Worm (Caenorhabditis elegans) whole organism, young adult: ENCODE data around the gene F11G11.15.

Source experiments
- B0336.3 ChIP-seq: fragments of 200-800 bp; sonication (Bioruptor generic); IDR thresholded peaks from 2 replicates; pipeline ENCODE4 v1.3.6; 2022; ENCODE audit warnings: missing genetic modification characterization, missing compliant biosample characterization
- F37B4.10 ChIP-seq: fragments of 200-800 bp; sonication (Bioruptor generic); IDR thresholded peaks from 2 replicates; pipeline ENCODE4 v1.3.6; 2022; ENCODE audit warnings: missing genetic modification characterization, missing compliant biosample characterization
- F52B5.7 ChIP-seq: sonication (generic microtip); optimal IDR thresholded peaks from 2 replicates; lab custom pipeline; 2016; ENCODE audit warnings: mild to moderate bottlenecking, missing genetic modification characterization, missing compliant biosample characterization
- F55B11.4 ChIP-seq: sonication (generic microtip); optimal IDR thresholded peaks from 2 replicates; lab custom pipeline; 2016; ENCODE audit warnings: missing compliant biosample characterization, missing genetic modification characterization, borderline replicate concordance; ENCODE audit not compliant: insufficient read depth
- F57C9.4 ChIP-seq: sonication (generic microtip); optimal IDR thresholded peaks from 2 replicates; lab custom pipeline; 2017; ENCODE audit warnings: mild to moderate bottlenecking, missing genetic modification characterization, missing compliant biosample characterization
- T07F8.4 ChIP-seq: sonication (generic microtip); optimal IDR thresholded peaks from 2 replicates; lab custom pipeline; 2016; ENCODE audit warnings: mild to moderate bottlenecking, missing genetic modification characterization, moderate library complexity, missing compliant biosample characterization
- T26A5.8 ChIP-seq: sonication (generic microtip); optimal IDR thresholded peaks from 2 replicates; lab custom pipeline; 2016; ENCODE audit warnings: missing genetic modification characterization, missing compliant biosample characterization
- Y53F4B.3 ChIP-seq: fragments of 200-800 bp; sonication (Bioruptor generic); IDR thresholded peaks from 2 replicates; pipeline ENCODE4 v1.3.6; 2022; ENCODE audit warnings: missing genetic modification reagents, missing genetic modification characterization, missing compliant biosample characterization
- Y56A3A.18 ChIP-seq: fragments of 200-800 bp; sonication (Bioruptor generic); IDR thresholded peaks from 2 replicates; pipeline ENCODE4 v1.3.6; 2022; ENCODE audit warnings: missing genetic modification reagents, missing genetic modification characterization, missing compliant biosample characterization
- akir-1 ChIP-seq: fragments of 200-800 bp; sonication (Bioruptor generic); optimal IDR thresholded peaks from 2 replicates; lab custom pipeline; 2018; ENCODE audit warnings: mild to moderate bottlenecking, missing genetic modification characterization, moderate library complexity, missing compliant biosample characterization
- aptf-2 ChIP-seq: fragments of 200-800 bp; sonication (Bioruptor generic); conservative IDR thresholded peaks from 2 replicates; pipeline ENCODE4 v1.3.6; 2022; ENCODE audit warnings: missing genetic modification reagents, missing genetic modification characterization, missing compliant biosample characterization
- aptf-3 ChIP-seq: fragments of 200-800 bp; sonication (Bioruptor generic); IDR thresholded peaks from 2 replicates; pipeline ENCODE4 v1.3.6; 2022; ENCODE audit warnings: missing genetic modification characterization, missing compliant biosample characterization
- atf-7 ChIP-seq: sonication (generic microtip); optimal IDR thresholded peaks from 2 replicates; lab custom pipeline; 2017; ENCODE audit warnings: mild to moderate bottlenecking, missing genetic modification characterization, missing compliant biosample characterization
- athp-1 ChIP-seq: sonication (generic microtip); optimal IDR thresholded peaks from 2 replicates; lab custom pipeline; 2017; ENCODE audit warnings: mild to moderate bottlenecking, missing genetic modification characterization, missing compliant biosample characterization
- attf-3 ChIP-seq: fragments of 200-800 bp; sonication (Bioruptor generic); conservative IDR thresholded peaks from 2 replicates; pipeline ENCODE4 v1.3.6; 2022; ENCODE audit warnings: missing genetic modification reagents, missing genetic modification characterization, missing compliant biosample characterization
- bed-1 ChIP-seq: fragments of 200-800 bp; sonication (Bioruptor generic); IDR thresholded peaks from 2 replicates; pipeline ENCODE4 v1.3.6; 2022; ENCODE audit warnings: missing genetic modification reagents, missing genetic modification characterization, missing compliant biosample characterization
- bed-2 ChIP-seq: fragments of 200-800 bp; sonication (Bioruptor generic); IDR thresholded peaks from 2 replicates; pipeline ENCODE4 v1.3.6; 2022; ENCODE audit warnings: missing genetic modification reagents, missing genetic modification characterization, missing compliant biosample characterization
- ccch-3 ChIP-seq: fragments of 200-800 bp; sonication (Bioruptor generic); optimal IDR thresholded peaks from 2 replicates; lab custom pipeline; 2018; ENCODE audit warnings: mild to moderate bottlenecking, missing genetic modification characterization, missing compliant biosample characterization
- ceh-100 ChIP-seq: fragments of 200-800 bp; sonication (Bioruptor generic); IDR thresholded peaks from 2 replicates; pipeline ENCODE4 v1.3.6; 2022; ENCODE audit warnings: missing genetic modification reagents, missing genetic modification characterization, missing compliant biosample characterization
- ceh-91 ChIP-seq: fragments of 200-800 bp; sonication (Bioruptor generic); IDR thresholded peaks from 2 replicates; pipeline ENCODE4 v1.3.6; 2022; ENCODE audit warnings: missing genetic modification reagents, missing genetic modification characterization, missing compliant biosample characterization
- chd-7 ChIP-seq: sonication (generic microtip); optimal IDR thresholded peaks from 2 replicates; lab custom pipeline; 2016; ENCODE audit warnings: mild to moderate bottlenecking, missing genetic modification characterization, moderate library complexity, missing compliant biosample characterization
- die-1 ChIP-seq: sonication (generic microtip); optimal IDR thresholded peaks from 2 replicates; lab custom pipeline; 2016; ENCODE audit warnings: missing genotype, mild to moderate bottlenecking, missing genetic modification characterization, missing compliant biosample characterization
- egl-18 ChIP-seq: fragments of 200-800 bp; sonication (Bioruptor generic); IDR thresholded peaks from 2 replicates; pipeline ENCODE4 v1.3.6; 2022; ENCODE audit warnings: missing genetic modification reagents, missing genetic modification characterization, missing compliant biosample characterization
- hmg-20 ChIP-seq: fragments of 200-800 bp; sonication (Bioruptor generic); IDR thresholded peaks from 2 replicates; pipeline ENCODE4 v1.3.6; 2022; ENCODE audit warnings: missing genetic modification reagents, missing genetic modification characterization, missing compliant biosample characterization
- lag-1 ChIP-seq: fragments of 200-800 bp; sonication (Bioruptor generic); IDR thresholded peaks from 2 replicates; pipeline ENCODE4 v1.3.6; 2022; ENCODE audit warnings: missing genetic modification reagents, missing genetic modification characterization, missing compliant biosample characterization
- lsl-1 ChIP-seq: fragments of 200-800 bp; sonication (Bioruptor generic); optimal IDR thresholded peaks from 2 replicates; lab custom pipeline; 2018; ENCODE audit warnings: mild to moderate bottlenecking, missing genetic modification characterization, moderate library complexity, missing compliant biosample characterization
- madf-3 ChIP-seq: fragments of 200-800 bp; sonication (Bioruptor generic); IDR thresholded peaks from 2 replicates; pipeline ENCODE4 v1.3.6; 2022; ENCODE audit warnings: missing genetic modification reagents, missing genetic modification characterization, missing compliant biosample characterization
- madf-8 ChIP-seq: fragments of 200-800 bp; sonication (Bioruptor generic); conservative IDR thresholded peaks from 2 replicates; pipeline ENCODE4 v1.3.6; 2022; ENCODE audit warnings: missing genetic modification reagents, missing genetic modification characterization, missing compliant biosample characterization
- mel-28 ChIP-seq: sonication (generic microtip); optimal IDR thresholded peaks from 2 replicates; lab custom pipeline; 2016; ENCODE audit warnings: borderline replicate concordance, mild to moderate bottlenecking, missing genetic modification characterization, missing compliant biosample characterization
- nfyb-1 ChIP-seq: fragments of 200-800 bp; sonication (Bioruptor generic); IDR thresholded peaks from 2 replicates; pipeline ENCODE4 v1.3.6; 2022; ENCODE audit warnings: missing genetic modification reagents, missing genetic modification characterization, missing compliant biosample characterization
- nhr-27 ChIP-seq: fragments of 200-800 bp; sonication (Bioruptor generic); optimal IDR thresholded peaks from 2 replicates; lab custom pipeline; 2018; ENCODE audit warnings: mild to moderate bottlenecking, missing genetic modification characterization, moderate library complexity, missing compliant biosample characterization
- nhr-90 ChIP-seq: sonication (generic microtip); optimal IDR thresholded peaks from 2 replicates; lab custom pipeline; 2016; ENCODE audit warnings: missing genotype, mild to moderate bottlenecking, missing genetic modification characterization, missing compliant biosample characterization
- pbrm-1 ChIP-seq: fragments of 200-800 bp; sonication (Bioruptor generic); IDR thresholded peaks from 2 replicates; pipeline ENCODE4 v1.3.6; 2022; ENCODE audit warnings: missing genetic modification reagents, missing genetic modification characterization, missing compliant biosample characterization
- pha-4 ChIP-seq: fragments of 150-350 bp; sonication (generic microtip); optimal IDR thresholded peaks from 2 replicates; lab custom pipeline; 2014; ENCODE audit warnings: missing biosample characterization, missing genetic modification reagents, missing genetic modification characterization
- rcor-1 ChIP-seq: fragments of 200-800 bp; sonication (Bioruptor generic); IDR thresholded peaks from 2 replicates; pipeline ENCODE4 v1.3.6; 2022; ENCODE audit warnings: missing genetic modification reagents, missing genetic modification characterization, missing compliant biosample characterization
- sdz-38 ChIP-seq: sonication (generic microtip); optimal IDR thresholded peaks from 2 replicates; lab custom pipeline; 2016; ENCODE audit warnings: missing genotype, missing genetic modification characterization, missing compliant biosample characterization
- sea-2 ChIP-seq: fragments of 200-800 bp; sonication (Bioruptor generic); IDR thresholded peaks from 2 replicates; pipeline ENCODE4 v1.3.6; 2022; ENCODE audit warnings: missing genetic modification characterization, missing compliant biosample characterization
- snpc-4 ChIP-seq, 5 experiments: fragments of 150-350 bp in 1 of 5; sonication (generic microtip) in 4 of 5; optimal IDR thresholded peaks; 2 replicates each; lab custom pipeline; 2014 to 2018; ENCODE audit warnings: missing genetic modification characterization in 5 of 5, missing biosample characterization in 3 of 5, antibody characterized with exemption in 2 of 5, mild to moderate bottlenecking in 2 of 5, missing compliant biosample characterization in 2 of 5, missing genotype in 2 of 5, moderate library complexity in 2 of 5, missing genetic modification reagents in 1 of 5
- sptf-2 ChIP-seq: fragments of 200-800 bp; sonication (Bioruptor generic); optimal IDR thresholded peaks from 2 replicates; lab custom pipeline; 2018; ENCODE audit warnings: mild to moderate bottlenecking, missing genetic modification characterization, missing compliant biosample characterization
- tbx-9 ChIP-seq: sonication (generic microtip); optimal IDR thresholded peaks from 2 replicates; lab custom pipeline; 2016; ENCODE audit warnings: borderline replicate concordance, missing genetic modification characterization, inconsistent platforms, missing compliant biosample characterization
- tlf-1 ChIP-seq: fragments of 200-800 bp; sonication (Bioruptor generic); optimal IDR thresholded peaks from 2 replicates; lab custom pipeline; 2018; ENCODE audit warnings: mild to moderate bottlenecking, missing genetic modification characterization, missing compliant biosample characterization
- unc-130 ChIP-seq: sonication (generic microtip); optimal IDR thresholded peaks from 2 replicates; lab custom pipeline; 2016; ENCODE audit warnings: missing genetic modification reagents, missing genetic modification characterization, missing compliant biosample characterization
- xnd-1 ChIP-seq: sonication (generic microtip); optimal IDR thresholded peaks from 2 replicates; lab custom pipeline; 2016; ENCODE audit warnings: missing genotype, missing genetic modification reagents, missing genetic modification characterization, missing compliant biosample characterization
- zim-3 ChIP-seq: sonication (generic microtip); optimal IDR thresholded peaks from 2 replicates; lab custom pipeline; 2017; ENCODE audit warnings: mild to moderate bottlenecking, missing genetic modification characterization, moderate library complexity, missing compliant biosample characterization
- ztf-26 ChIP-seq: sonication (generic microtip); optimal IDR thresholded peaks from 2 replicates; lab custom pipeline; 2017; ENCODE audit warnings: missing genetic modification characterization, missing compliant biosample characterization
- ztf-28 ChIP-seq: fragments of 200-800 bp; sonication (Bioruptor generic); IDR thresholded peaks from 2 replicates; pipeline ENCODE4 v1.3.6; 2022; ENCODE audit warnings: missing genetic modification reagents, missing genetic modification characterization, missing compliant biosample characterization
- ztf-3 ChIP-seq: fragments of 200-800 bp; sonication (Bioruptor generic); optimal IDR thresholded peaks from 2 replicates; lab custom pipeline; 2018; ENCODE audit warnings: mild to moderate bottlenecking, missing genetic modification characterization, missing compliant biosample characterization

F11G11.15 gene

DNA sequence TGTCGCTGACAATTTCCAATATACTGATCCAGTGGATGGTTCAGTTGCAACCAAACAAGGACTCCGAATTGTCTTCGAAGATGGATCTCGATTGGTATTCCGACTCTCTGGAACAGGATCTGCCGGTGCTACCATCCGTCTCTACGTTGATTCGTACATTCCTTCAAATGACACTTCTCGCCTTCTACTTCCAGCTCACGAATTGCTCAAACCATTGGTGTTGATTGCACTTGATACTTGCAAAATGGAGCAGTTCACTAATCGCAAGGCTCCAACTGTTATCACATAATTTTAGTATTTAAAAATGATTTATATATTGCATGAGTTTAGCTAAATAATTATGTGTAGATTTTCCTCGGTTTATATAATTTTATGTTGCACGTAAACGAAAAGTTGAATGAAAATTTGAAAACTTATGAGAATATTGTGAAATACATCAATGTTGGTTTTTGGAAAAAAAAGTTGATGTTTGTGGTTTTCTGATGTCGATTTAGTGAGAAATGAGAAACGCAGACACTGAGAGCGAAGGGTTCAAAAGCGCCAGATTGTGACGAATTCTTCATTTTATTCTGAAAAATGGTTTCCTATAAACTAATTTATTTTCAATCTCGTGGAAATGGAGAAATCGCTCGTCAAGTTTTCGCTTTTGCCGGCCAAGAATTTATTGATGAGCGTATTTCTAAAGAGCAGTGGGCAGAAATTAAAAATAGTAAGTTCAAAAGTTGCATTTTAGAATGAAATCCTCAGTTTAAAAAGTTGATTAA is 16.5 kb downstream of the F11G11.15 start, which contains the start of gene gst-9 (continued):
- no peak for TF ChIP-seq snpc-4 (GFP tag; optimal IDR thresholded peaks at IDR 0.05; lab: Kevin White, UChicago)
- TF ChIP-seq snpc-4 (tag; optimal IDR thresholded peaks at IDR 0.05; lab: Kevin White, UChicago), result peak in 2 of 4 experiments; percentile 4 to 16
- no peak for TF ChIP-seq rcor-1 (GFP tag; lab: Robert Waterston, UW)
- TF ChIP-seq aptf-3, result no peak
- peak; percentile 44; the same call in 1 of the 2 replicates for TF ChIP-seq madf-3 (GFP tag; lab: Robert Waterston, UW)
- TF ChIP-seq ztf-26 (tag; lab: Kevin White, UChicago), result peak; percentile 46
- TF ChIP-seq tlf-1 (GFP tag; lab: Kevin White, UChicago), result peak; percentile 80
- TF ChIP-seq pbrm-1, result 0 out of 2 replicates have a peak, but pooled peaks have one; percentile 53
- TF ChIP-seq nfyb-1 (GFP tag; lab: Robert Waterston, UW), result no peak
- TF ChIP-seq pha-4, result no peak
- TF ChIP-seq sdz-38 (tag; lab: Kevin White, UChicago), result no peak
- no peak for TF ChIP-seq aptf-2
- no peak for TF ChIP-seq ztf-3 (GFP tag; lab: Kevin White, UChicago)
- TF ChIP-seq T07F8.4 (tag; lab: Kevin White, UChicago), result no peak
- peak; percentile 76 for TF ChIP-seq Y56A3A.18 (GFP tag; lab: Robert Waterston, UW)
- peak; percentile 69 for TF ChIP-seq B0336.3 (GFP tag; lab: Robert Waterston, UW)
- TF ChIP-seq unc-130 (GFP tag; lab: Kevin White, UChicago), result no peak
- TF ChIP-seq ccch-3 (GFP tag; lab: Kevin White, UChicago), result no peak
- no peak for TF ChIP-seq egl-18 (GFP tag; lab: Robert Waterston, UW)
- TF ChIP-seq zim-3, result peak; percentile 11
- no peak for TF ChIP-seq nhr-27 (tag; lab: Kevin White, UChicago)
- peak; percentile 64 for TF ChIP-seq atf-7 (tag; lab: Kevin White, UChicago)
- TF ChIP-seq sea-2 (GFP tag; lab: Robert Waterston, UW), result no peak
- no peak for TF ChIP-seq bed-2 (GFP tag; lab: Robert Waterston, UW)
- no peak for TF ChIP-seq die-1
- TF ChIP-seq attf-3, result no peak
- TF ChIP-seq madf-8 (GFP tag; lab: Robert Waterston, UW), result no peak
- no peak for TF ChIP-seq xnd-1 (tag; lab: Kevin White, UChicago)
- TF ChIP-seq nhr-90 (tag; lab: Kevin White, UChicago), result peak; percentile 36
- TF ChIP-seq Y53F4B.3 (GFP tag; lab: Robert Waterston, UW), result no peak
- TF ChIP-seq akir-1, result no peak
- no peak for TF ChIP-seq ceh-91
- no peak for TF ChIP-seq F37B4.10 (GFP tag; lab: Robert Waterston, UW)
- peak; percentile 44 for TF ChIP-seq F57C9.4
- TF ChIP-seq athp-1 (tag; lab: Kevin White, UChicago), result no peak
- TF ChIP-seq bed-1 (GFP tag; lab: Robert Waterston, UW), result no peak
- TF ChIP-seq lag-1, result no peak
- TF ChIP-seq ztf-28 (GFP tag; lab: Robert Waterston, UW), result no peak
- TF ChIP-seq lsl-1, result peak; percentile 5
- TF ChIP-seq F55B11.4 (tag; lab: Kevin White, UChicago), result no peak
- TF ChIP-seq F52B5.7 (tag; lab: Kevin White, UChicago), result peak; percentile 51
- TF ChIP-seq hmg-20, result no peak
- TF ChIP-seq chd-7, result peak; percentile 28
- TF ChIP-seq tbx-9 (tag; lab: Kevin White, UChicago), result no peak
- no peak for TF ChIP-seq T26A5.8 (tag; lab: Kevin White, UChicago)
- no peak for TF ChIP-seq mel-28
- no peak for TF ChIP-seq sptf-2 (GFP tag; lab: Kevin White, UChicago)
- no peak for TF ChIP-seq ceh-100 (GFP tag; lab: Robert Waterston, UW)
